Worm (Caenorhabditis elegans) whole organism, young adult: ENCODE data around the gene ctg-2.
A peak's percentile ranks its signal among the peaks of the same experiment; 100 is the strongest.

Experiments
- B0019.2 ChIP-seq: fragments of 200-800 bp; sonication (Bioruptor generic); conservative IDR thresholded peaks from 2 replicates; pipeline ENCODE4 v1.3.6; 2022; ENCODE audit warnings: missing genetic modification reagents, missing genetic modification characterization, missing compliant biosample characterization
- B0035.1 ChIP-seq: sonication (generic microtip); optimal IDR thresholded peaks from 2 replicates; lab custom pipeline; 2016; ENCODE audit warnings: missing genetic modification characterization, mild to moderate bottlenecking, missing compliant biosample characterization, missing genotype, missing genetic modification reagents
- B0336.3 ChIP-seq: fragments of 200-800 bp; sonication (Bioruptor generic); IDR thresholded peaks from 2 replicates; pipeline ENCODE4 v1.3.6; 2022; ENCODE audit warnings: missing genetic modification characterization, missing compliant biosample characterization
- C06A6.2 ChIP-seq: fragments of 200-800 bp; sonication (Bioruptor generic); conservative IDR thresholded peaks from 2 replicates; pipeline ENCODE4 v1.3.6; 2022; ENCODE audit warnings: missing genetic modification characterization, missing compliant biosample characterization
- C17E4.6 ChIP-seq: fragments of 200-800 bp; sonication (Bioruptor generic); IDR thresholded peaks from 2 replicates; pipeline ENCODE4 v1.3.6; 2022; ENCODE audit warnings: missing genetic modification reagents, missing genetic modification characterization, missing compliant biosample characterization
- F37B4.10 ChIP-seq: fragments of 200-800 bp; sonication (Bioruptor generic); IDR thresholded peaks from 2 replicates; pipeline ENCODE4 v1.3.6; 2022; ENCODE audit warnings: missing genetic modification characterization, missing compliant biosample characterization
- K11D2.4 ChIP-seq: fragments of 200-800 bp; sonication (Bioruptor generic); IDR thresholded peaks from 2 replicates; pipeline ENCODE4 v1.3.6; 2022; ENCODE audit warnings: missing genetic modification reagents, missing genetic modification characterization, missing compliant biosample characterization
- T26A5.8 ChIP-seq: sonication (generic microtip); optimal IDR thresholded peaks from 2 replicates; lab custom pipeline; 2016; ENCODE audit warnings: missing genetic modification characterization, missing compliant biosample characterization
- Y56A3A.18 ChIP-seq: fragments of 200-800 bp; sonication (Bioruptor generic); IDR thresholded peaks from 2 replicates; pipeline ENCODE4 v1.3.6; 2022; ENCODE audit warnings: missing genetic modification reagents, missing genetic modification characterization, missing compliant biosample characterization
- ama-1 ChIP-seq, 3 experiments: fragments of 150-350 bp in 1 of 3; sonication (generic microtip) in 2 of 3; optimal IDR thresholded peaks; 2 replicates each; lab custom pipeline; 2014 to 2018; ENCODE audit warnings: missing biosample characterization in 2 of 3, missing genetic modification characterization in 2 of 3, missing genetic modification reagents in 2 of 3
- aptf-2 ChIP-seq: fragments of 200-800 bp; sonication (Bioruptor generic); conservative IDR thresholded peaks from 2 replicates; pipeline ENCODE4 v1.3.6; 2022; ENCODE audit warnings: missing genetic modification reagents, missing genetic modification characterization, missing compliant biosample characterization
- bed-2 ChIP-seq: fragments of 200-800 bp; sonication (Bioruptor generic); IDR thresholded peaks from 2 replicates; pipeline ENCODE4 v1.3.6; 2022; ENCODE audit warnings: missing genetic modification reagents, missing genetic modification characterization, missing compliant biosample characterization
- cebp-1 ChIP-seq, 2 experiments: fragments of 200-800 bp in 1 of 2; sonication (Bioruptor generic) in 1 of 2; sonication (generic microtip) in 1 of 2; IDR thresholded peaks in 1 of 2; optimal IDR thresholded peaks in 1 of 2; 2 replicates each; pipeline versions ENCODE4 v1.3.6 to Lab custom; 2017 to 2022; ENCODE audit warnings: missing compliant biosample characterization in 2 of 2, missing genetic modification characterization in 2 of 2, mild to moderate bottlenecking in 1 of 2, missing genetic modification reagents in 1 of 2, moderate library complexity in 1 of 2
- ceh-100 ChIP-seq: fragments of 200-800 bp; sonication (Bioruptor generic); IDR thresholded peaks from 2 replicates; pipeline ENCODE4 v1.3.6; 2022; ENCODE audit warnings: missing genetic modification reagents, missing genetic modification characterization, missing compliant biosample characterization
- ceh-58 ChIP-seq: fragments of 200-800 bp; sonication (Bioruptor generic); IDR thresholded peaks from 2 replicates; pipeline ENCODE4 v1.3.6; 2022; ENCODE audit warnings: missing genetic modification characterization, missing compliant biosample characterization
- die-1 ChIP-seq: sonication (generic microtip); optimal IDR thresholded peaks from 2 replicates; lab custom pipeline; 2016; ENCODE audit warnings: missing genotype, mild to moderate bottlenecking, missing genetic modification characterization, missing compliant biosample characterization
- dpff-1 ChIP-seq: sonication (generic microtip); optimal IDR thresholded peaks from 2 replicates; lab custom pipeline; 2017; ENCODE audit warnings: mild to moderate bottlenecking, missing genetic modification characterization, missing compliant biosample characterization
- egl-18 ChIP-seq: fragments of 200-800 bp; sonication (Bioruptor generic); IDR thresholded peaks from 2 replicates; pipeline ENCODE4 v1.3.6; 2022; ENCODE audit warnings: missing genetic modification reagents, missing genetic modification characterization, missing compliant biosample characterization
- ekl-4 ChIP-seq: fragments of 200-800 bp; sonication (Bioruptor generic); IDR thresholded peaks from 2 replicates; pipeline ENCODE4 v1.3.6; 2022; ENCODE audit warnings: missing genetic modification reagents, missing genetic modification characterization, missing compliant biosample characterization
- ets-4 ChIP-seq: fragments of 200-800 bp; sonication (Bioruptor generic); optimal IDR thresholded peaks from 2 replicates; lab custom pipeline; 2018; ENCODE audit warnings: mild to moderate bottlenecking, missing genetic modification characterization, missing compliant biosample characterization
- gei-17 ChIP-seq: fragments of 200-800 bp; sonication (Bioruptor generic); optimal IDR thresholded peaks from 2 replicates; lab custom pipeline; 2018; ENCODE audit warnings: mild to moderate bottlenecking, missing genetic modification characterization, missing compliant biosample characterization
- him-1 ChIP-seq: sonication (generic microtip); optimal IDR thresholded peaks from 2 replicates; lab custom pipeline; 2016; ENCODE audit warnings: missing genotype, missing genetic modification reagents, missing genetic modification characterization, missing compliant biosample characterization
- hrde-1 ChIP-seq: sonication (generic microtip); optimal IDR thresholded peaks from 2 replicates; lab custom pipeline; 2016; ENCODE audit warnings: missing genetic modification characterization, mild to moderate bottlenecking, missing compliant biosample characterization, moderate library complexity, missing genotype, missing genetic modification reagents, borderline replicate concordance
- hsf-1 ChIP-seq: fragments of 200-800 bp; sonication (Bioruptor generic); IDR thresholded peaks from 2 replicates; pipeline ENCODE4 v1.3.6; 2022; ENCODE audit warnings: missing genetic modification reagents, missing genetic modification characterization, missing compliant biosample characterization
- lag-1 ChIP-seq: fragments of 200-800 bp; sonication (Bioruptor generic); IDR thresholded peaks from 2 replicates; pipeline ENCODE4 v1.3.6; 2022; ENCODE audit warnings: missing genetic modification reagents, missing genetic modification characterization, missing compliant biosample characterization
- lin-54 ChIP-seq: fragments of 200-800 bp; sonication (Bioruptor generic); optimal IDR thresholded peaks from 2 replicates; lab custom pipeline; 2018; ENCODE audit warnings: mild to moderate bottlenecking, missing genetic modification characterization, missing compliant biosample characterization
- lir-1 ChIP-seq: fragments of 200-800 bp; sonication (Bioruptor generic); conservative IDR thresholded peaks from 2 replicates; pipeline ENCODE4 v1.3.6; 2022; ENCODE audit warnings: missing genetic modification reagents, missing genetic modification characterization, missing compliant biosample characterization
- lsy-27 ChIP-seq: sonication (generic microtip); optimal IDR thresholded peaks from 2 replicates; lab custom pipeline; 2017; ENCODE audit warnings: missing genetic modification characterization, mild to moderate bottlenecking, missing compliant biosample characterization, antibody characterized with exemption, missing genotype, borderline replicate concordance; ENCODE audit not compliant: insufficient read depth
- madf-10 ChIP-seq: sonication (generic microtip); optimal IDR thresholded peaks from 2 replicates; lab custom pipeline; 2016; ENCODE audit warnings: mild to moderate bottlenecking, missing genetic modification characterization, missing compliant biosample characterization
- madf-6 ChIP-seq: fragments of 200-800 bp; sonication (Bioruptor generic); IDR thresholded peaks from 2 replicates; pipeline ENCODE4 v1.3.6; 2022; ENCODE audit warnings: missing genetic modification reagents, missing genetic modification characterization, missing compliant biosample characterization
- nhr-120 ChIP-seq: fragments of 200-800 bp; sonication (Bioruptor generic); IDR thresholded peaks from 2 replicates; pipeline ENCODE4 v1.3.6; 2022; ENCODE audit warnings: missing genetic modification characterization, missing compliant biosample characterization
- nhr-179 ChIP-seq: sonication (generic microtip); optimal IDR thresholded peaks from 2 replicates; lab custom pipeline; 2016; ENCODE audit warnings: mild to moderate bottlenecking, missing genetic modification characterization, missing compliant biosample characterization
- nhr-27 ChIP-seq: fragments of 200-800 bp; sonication (Bioruptor generic); optimal IDR thresholded peaks from 2 replicates; lab custom pipeline; 2018; ENCODE audit warnings: mild to moderate bottlenecking, missing genetic modification characterization, moderate library complexity, missing compliant biosample characterization
- pha-4 ChIP-seq: fragments of 150-350 bp; sonication (generic microtip); optimal IDR thresholded peaks from 2 replicates; lab custom pipeline; 2014; ENCODE audit warnings: missing biosample characterization, missing genetic modification reagents, missing genetic modification characterization
- rpc-1 ChIP-seq, 2 experiments: fragments of 150-350 bp in 1 of 2; sonication (generic microtip) in 1 of 2; optimal IDR thresholded peaks; 2 replicates each; lab custom pipeline; 2014 to 2018; ENCODE audit warnings: missing biosample characterization in 1 of 2, missing genetic modification characterization in 1 of 2, missing genetic modification reagents in 1 of 2, missing genotype in 1 of 2
- snpc-3.4 ChIP-seq: sonication (generic microtip); optimal IDR thresholded peaks from 2 replicates; lab custom pipeline; 2017; ENCODE audit warnings: missing genetic modification characterization, mild to moderate bottlenecking, missing compliant biosample characterization, antibody characterized with exemption, moderate library complexity, missing genotype, missing genetic modification reagents
- unc-62 ChIP-seq: fragments of 150-350 bp; optimal IDR thresholded peaks from 2 replicates; lab custom pipeline; 2014; ENCODE audit warnings: missing biosample characterization, missing genetic modification reagents, missing genetic modification characterization
- xnd-1 ChIP-seq: sonication (generic microtip); optimal IDR thresholded peaks from 2 replicates; lab custom pipeline; 2016; ENCODE audit warnings: missing genotype, missing genetic modification reagents, missing genetic modification characterization, missing compliant biosample characterization
- zim-3 ChIP-seq: sonication (generic microtip); optimal IDR thresholded peaks from 2 replicates; lab custom pipeline; 2017; ENCODE audit warnings: mild to moderate bottlenecking, missing genetic modification characterization, moderate library complexity, missing compliant biosample characterization
- ztf-18 ChIP-seq: sonication (generic microtip); optimal IDR thresholded peaks from 2 replicates; lab custom pipeline; 2016; ENCODE audit warnings: missing genotype, mild to moderate bottlenecking, missing genetic modification characterization, missing compliant biosample characterization
- ztf-25 ChIP-seq: fragments of 200-800 bp; sonication (Bioruptor generic); IDR thresholded peaks from 2 replicates; pipeline ENCODE4 v1.3.6; 2022; ENCODE audit warnings: missing genetic modification reagents, missing genetic modification characterization, missing compliant biosample characterization
- ztf-3 ChIP-seq: fragments of 200-800 bp; sonication (Bioruptor generic); optimal IDR thresholded peaks from 2 replicates; lab custom pipeline; 2018; ENCODE audit warnings: mild to moderate bottlenecking, missing genetic modification characterization, missing compliant biosample characterization
- ztf-6 ChIP-seq: fragments of 200-800 bp; sonication (Bioruptor generic); IDR thresholded peaks from 2 replicates; pipeline ENCODE4 v1.3.6; 2022; ENCODE audit warnings: missing genetic modification reagents, missing genetic modification characterization, missing compliant biosample characterization

Gene ctg-2

ce11 chrII:8516783-8517182 is 1.9 kb downstream of the ctg-2 start, which contains the start of gene rnh-2 (continued):
- TF ChIP-seq ekl-4 (no peak), ztf-18 (tag; lab: Kevin White, UChicago) (peak; percentile 57), ceh-58 (GFP tag; lab: Robert Waterston, UW) (no peak), hsf-1 (GFP tag; lab: Robert Waterston, UW) (no peak)

ce11 chrII:8518210-8518609 is 3.4 kb downstream of the ctg-2 start, which contains the start of gene T13H5.8:
T13H5.8 (plus strand) TSS chrII:8518510.
- no peak for TF ChIP-seq F37B4.10 (GFP tag; lab: Robert Waterston, UW)
- TF ChIP-seq gei-17 (GFP tag; lab: Kevin White, UChicago), result no peak
- no peak for TF ChIP-seq T26A5.8 (tag; lab: Kevin White, UChicago)
- no peak for TF ChIP-seq C06A6.2
- TF ChIP-seq ekl-4, result no peak
- TF ChIP-seq die-1 (tag; lab: Kevin White, UChicago), result no peak
- TF ChIP-seq lsy-27, result no peak
- no peak for TF ChIP-seq ztf-6 (GFP tag; lab: Robert Waterston, UW)
- no peak for TF ChIP-seq nhr-179
- no peak for TF ChIP-seq Y56A3A.18 (GFP tag; lab: Robert Waterston, UW)
- no peak for TF ChIP-seq ceh-100 (GFP tag; lab: Robert Waterston, UW)
- TF ChIP-seq ets-4 (GFP tag; lab: Kevin White, UChicago), result no peak
- no peak for TF ChIP-seq B0019.2 (GFP tag; lab: Robert Waterston, UW)
- TF ChIP-seq cebp-1 (GFP tag; IDR thresholded peaks at IDR 0.05; lab: Robert Waterston, UW), result no peak
- TF ChIP-seq cebp-1 (tag; optimal IDR thresholded peaks at IDR 0.05; lab: Kevin White, UChicago), result no peak
- TF ChIP-seq him-1, result no peak

ce11 chrII:8520625-8521024 is 5.8 kb downstream of the ctg-2 start, which contains the start of gene cht-2:
cht-2 (plus strand) TSS chrII:8520925.
- TF ChIP-seq K11D2.4 (GFP tag; lab: Robert Waterston, UW) (no peak), lir-1 (no peak), B0019.2 (GFP tag; lab: Robert Waterston, UW) (no peak), B0035.1 (tag; lab: Kevin White, UChicago) (no peak), cebp-1 (GFP tag; IDR thresholded peaks at IDR 0.05; lab: Robert Waterston, UW) (no peak), cebp-1 (tag; optimal IDR thresholded peaks at IDR 0.05; lab: Kevin White, UChicago) (no peak), zim-3 (tag; lab: Kevin White, UChicago) (no peak), B0336.3 (GFP tag; lab: Robert Waterston, UW) (no peak), snpc-3.4 (tag; lab: Kevin White, UChicago) (no peak), bed-2 (GFP tag; lab: Robert Waterston, UW) (no peak), xnd-1 (tag; lab: Kevin White, UChicago) (no peak), ztf-3 (no peak), C17E4.6 (GFP tag; lab: Robert Waterston, UW) (no peak), unc-62 (GFP tag; lab: Kevin White, UChicago) (no peak), gei-17 (GFP tag; lab: Kevin White, UChicago) (no peak), lag-1 (GFP tag; lab: Robert Waterston, UW) (no peak)

- TF ChIP-seq madf-6 (GFP tag; lab: Robert Waterston, UW), result peak; percentile 66; the same call in 1 of the 2 replicates
- TF ChIP-seq nhr-27, result no peak
- no peak for TF ChIP-seq dpff-1 (tag; lab: Kevin White, UChicago)
- no peak for TF ChIP-seq nhr-120 (GFP tag; lab: Robert Waterston, UW)
- no peak for TF ChIP-seq pha-4
- TF ChIP-seq rpc-1 (optimal IDR thresholded peaks at IDR 0.05; lab: Kevin White, UChicago), result no peak
- no peak for TF ChIP-seq rpc-1 (tag; optimal IDR thresholded peaks at IDR 0.05; lab: Kevin White, UChicago)
- TF ChIP-seq ama-1 (optimal IDR thresholded peaks at IDR 0.05; lab: Kevin White, UChicago), result no peak
- TF ChIP-seq ama-1 (GFP tag; optimal IDR thresholded peaks at IDR 0.05; lab: Kevin White, UChicago), result no peak
- TF ChIP-seq lin-54 (GFP tag; lab: Kevin White, UChicago), result peak; percentile 21
- TF ChIP-seq egl-18 (GFP tag; lab: Robert Waterston, UW), result no peak
- TF ChIP-seq madf-10, result no peak
- no peak for TF ChIP-seq aptf-2 (GFP tag; lab: Robert Waterston, UW)
- no peak for TF ChIP-seq hrde-1
- no peak for TF ChIP-seq ztf-25 (GFP tag; lab: Robert Waterston, UW)
These were observed 10.4 kb downstream of the ctg-2 start, which contains the start of the genes prp-9 and mrps-18B for ce11 chrII:8525133-8525736. prp-9 (minus strand) TSS chrII:8525396. mrps-18B (plus strand) TSS chrII:8525681.
